Worm (Caenorhabditis elegans): ENCODE measurements around the gene Y42H9AR.2.
"Not testable (repeated sequence)": the region's sequence is repeated elsewhere in the genome, so short reads cannot be mapped to it uniquely, and the experiment has no call there.

Gene Y42H9AR.2

ce11 chrIV:8114535-8114934 is 14.8 kb downstream of the Y42H9AR.2 start:
- TF ChIP-seq nhr-2 (tag; optimal IDR thresholded peaks at IDR 0.05) (no peak), lin-32 (GFP tag; optimal IDR thresholded peaks at IDR 0.05) (no peak), zip-8 (tag; optimal IDR thresholded peaks at IDR 0.05) (no peak), unc-62 (GFP tag; optimal IDR thresholded peaks at IDR 0.05) (no peak), hlh-1 (tag; optimal IDR thresholded peaks at IDR 0.05) (no peak), lin-13 (tag; optimal IDR thresholded peaks at IDR 0.05) (no peak), nhr-28 (tag; optimal IDR thresholded peaks at IDR 0.05) (no peak), mls-2 (tag; optimal IDR thresholded peaks at IDR 0.05) (no peak), unc-120 (tag; optimal IDR thresholded peaks at IDR 0.05; ENCODE audit: poor library complexity, severe bottlenecking) (no peak), sptf-1 (tag; optimal IDR thresholded peaks at IDR 0.05) (no peak), M03D4.4 (tag; optimal IDR thresholded peaks at IDR 0.05) (no peak), tbx-8 (GFP tag; optimal IDR thresholded peaks at IDR 0.05) (no peak), snpc-4 (tag; optimal IDR thresholded peaks at IDR 0.05) (no peak)

ce11 chrIV:8115462-8115861 is 15.8 kb downstream of the Y42H9AR.2 start, which contains the start of gene irld-8:
TSS of gene irld-8 (plus strand) at chrIV:8115762.
- TF ChIP-seq elt-1 (tag; optimal IDR thresholded peaks at IDR 0.05; ENCODE audit: borderline replicate concordance, insufficient read depth) (no peak), unc-62 (GFP tag; optimal IDR thresholded peaks at IDR 0.05) (no peak), nhr-2 (tag; optimal IDR thresholded peaks at IDR 0.05) (no peak), drap-1 (GFP tag; optimal IDR thresholded peaks at IDR 0.05) (no peak), nhr-28 (tag; optimal IDR thresholded peaks at IDR 0.05) (no peak), mab-5 (tag; optimal IDR thresholded peaks at IDR 0.05) (no peak)

ce11 chrIV:8118790-8119189 is 19.1 kb downstream of the Y42H9AR.2 start, which contains the start of gene F42G8.8:
TSS of gene F42G8.8 (plus strand) at chrIV:8119090.
- TF ChIP-seq lin-13 (tag; optimal IDR thresholded peaks at IDR 0.05) (no peak), nhr-28 (tag; optimal IDR thresholded peaks at IDR 0.05) (no peak), lin-32 (GFP tag; optimal IDR thresholded peaks at IDR 0.05) (no peak), nhr-2 (tag; optimal IDR thresholded peaks at IDR 0.05) (no peak), flh-1 (GFP tag; optimal IDR thresholded peaks at IDR 0.05) (no peak), ceh-83 (GFP tag; optimal IDR thresholded peaks at IDR 0.05) (no peak), elt-3 (tag; optimal IDR thresholded peaks at IDR 0.05) (no peak)

ce11 chrIV:8122349-8122748 is 22.6 kb downstream of the Y42H9AR.2 start, which contains the start of gene erp-44.3:
TSS of gene erp-44.3 (plus strand) at chrIV:8122649.
- TF ChIP-seq nhr-12, pha-4, nhr-76 (tag; optimal IDR thresholded peaks at IDR 0.05): not testable (repeated sequence)

ce11 chrIV:8126902-8127301 is 27.2 kb downstream of the Y42H9AR.2 start, which contains the start of gene ceph-41:
TSS of gene ceph-41 (plus strand) at chrIV:8127202.
- TF ChIP-seq M03D4.4 (tag; optimal IDR thresholded peaks at IDR 0.05), result no peak
- no peak for TF ChIP-seq tbx-8 (GFP tag; optimal IDR thresholded peaks at IDR 0.05)
- TF ChIP-seq elt-1 (tag; optimal IDR thresholded peaks at IDR 0.05; ENCODE audit: borderline replicate concordance, insufficient read depth), result no peak
- TF ChIP-seq lsy-2 (tag; optimal IDR thresholded peaks at IDR 0.05), result no peak
- TF ChIP-seq ham-2 (GFP tag; optimal IDR thresholded peaks at IDR 0.05), result no peak
- no peak for TF ChIP-seq pha-4 (tag; optimal IDR thresholded peaks at IDR 0.05)
- TF ChIP-seq sptf-1 (tag; optimal IDR thresholded peaks at IDR 0.05), result no peak

ce11 chrIV:8127430-8127829 is 27.7 kb downstream of the Y42H9AR.2 start:
- TF ChIP-seq ceh-83 (GFP tag; optimal IDR thresholded peaks at IDR 0.05) (no peak), tbx-8 (GFP tag; optimal IDR thresholded peaks at IDR 0.05) (no peak), ham-2 (GFP tag; optimal IDR thresholded peaks at IDR 0.05) (no peak), lin-32 (GFP tag; optimal IDR thresholded peaks at IDR 0.05) (no peak), nhr-76 (tag; optimal IDR thresholded peaks at IDR 0.05) (no peak), elt-1 (tag; optimal IDR thresholded peaks at IDR 0.05; ENCODE audit: borderline replicate concordance, insufficient read depth) (no peak), hlh-1 (tag; optimal IDR thresholded peaks at IDR 0.05) (no peak), unc-62 (GFP tag; optimal IDR thresholded peaks at IDR 0.05) (no peak), nhr-2 (tag; optimal IDR thresholded peaks at IDR 0.05) (no peak), flh-1 (GFP tag; optimal IDR thresholded peaks at IDR 0.05) (no peak), pha-4 (tag; optimal IDR thresholded peaks at IDR 0.05) (no peak)

ce11 chrIV:8130131-8130611 is 30.5 kb downstream of the Y42H9AR.2 start, which contains the start of the genes ndub-11 and moc-3:
TSS of gene ndub-11 (minus strand) at chrIV:8130231.
TSS of gene moc-3 (plus strand) at chrIV:8130561.
- no peak for TF ChIP-seq nhr-76 (tag; optimal IDR thresholded peaks at IDR 0.05)
- no peak for TF ChIP-seq ces-1 (GFP tag; optimal IDR thresholded peaks at IDR 0.05)
- no peak for TF ChIP-seq cnd-1 (tag; optimal IDR thresholded peaks at IDR 0.05)
- no peak for TF ChIP-seq blmp-1 (tag; optimal IDR thresholded peaks at IDR 0.05)
- no peak for TF ChIP-seq lin-32 (GFP tag; optimal IDR thresholded peaks at IDR 0.05)
- TF ChIP-seq pha-4 (tag; optimal IDR thresholded peaks at IDR 0.05), result no peak
- no peak for TF ChIP-seq nhr-28 (tag; optimal IDR thresholded peaks at IDR 0.05)
- no peak for TF ChIP-seq mls-2 (tag; optimal IDR thresholded peaks at IDR 0.05)
- TF ChIP-seq ceh-43 (GFP tag; optimal IDR thresholded peaks at IDR 0.05), result no peak

Data from whole organism, mixed stage, embryonic.